Worm (Caenorhabditis elegans) whole organism, young adult: ENCODE results near the gene T22D1.17.

Source experiments
- B0019.2 ChIP-seq: fragments of 200-800 bp; sonication (Bioruptor generic); conservative IDR thresholded peaks from 2 replicates; pipeline ENCODE4 v1.3.6; 2022; ENCODE audit warnings: missing genetic modification reagents, missing genetic modification characterization, missing compliant biosample characterization
- B0336.3 ChIP-seq: fragments of 200-800 bp; sonication (Bioruptor generic); IDR thresholded peaks from 2 replicates; pipeline ENCODE4 v1.3.6; 2022; ENCODE audit warnings: missing genetic modification characterization, missing compliant biosample characterization
- C06A6.2 ChIP-seq: fragments of 200-800 bp; sonication (Bioruptor generic); conservative IDR thresholded peaks from 2 replicates; pipeline ENCODE4 v1.3.6; 2022; ENCODE audit warnings: missing genetic modification characterization, missing compliant biosample characterization
- D2030.7 ChIP-seq: fragments of 200-800 bp; sonication (Bioruptor generic); IDR thresholded peaks from 2 replicates; pipeline ENCODE4 v1.3.6; 2022; ENCODE audit warnings: missing genetic modification reagents, missing genetic modification characterization, missing compliant biosample characterization
- F57C9.4 ChIP-seq: sonication (generic microtip); optimal IDR thresholded peaks from 2 replicates; lab custom pipeline; 2017; ENCODE audit warnings: mild to moderate bottlenecking, missing genetic modification characterization, missing compliant biosample characterization
- Y53F4B.3 ChIP-seq: fragments of 200-800 bp; sonication (Bioruptor generic); IDR thresholded peaks from 2 replicates; pipeline ENCODE4 v1.3.6; 2022; ENCODE audit warnings: missing genetic modification reagents, missing genetic modification characterization, missing compliant biosample characterization
- Y56A3A.18 ChIP-seq: fragments of 200-800 bp; sonication (Bioruptor generic); IDR thresholded peaks from 2 replicates; pipeline ENCODE4 v1.3.6; 2022; ENCODE audit warnings: missing genetic modification reagents, missing genetic modification characterization, missing compliant biosample characterization
- athp-1 ChIP-seq: sonication (generic microtip); optimal IDR thresholded peaks from 2 replicates; lab custom pipeline; 2017; ENCODE audit warnings: mild to moderate bottlenecking, missing genetic modification characterization, missing compliant biosample characterization
- attf-6 ChIP-seq: fragments of 200-800 bp; sonication (Bioruptor generic); IDR thresholded peaks from 2 replicates; pipeline ENCODE4 v1.3.6; 2022; ENCODE audit warnings: missing genetic modification reagents, missing genetic modification characterization, missing compliant biosample characterization
- ccch-3 ChIP-seq: fragments of 200-800 bp; sonication (Bioruptor generic); optimal IDR thresholded peaks from 2 replicates; lab custom pipeline; 2018; ENCODE audit warnings: mild to moderate bottlenecking, missing genetic modification characterization, missing compliant biosample characterization
- cebp-2 ChIP-seq: fragments of 200-800 bp; sonication (Bioruptor generic); IDR thresholded peaks from 2 replicates; pipeline ENCODE4 v1.3.6; 2022; ENCODE audit warnings: missing genetic modification characterization, missing compliant biosample characterization
- ceh-27 ChIP-seq: fragments of 200-800 bp; sonication (Bioruptor generic); optimal IDR thresholded peaks from 2 replicates; lab custom pipeline; 2018; ENCODE audit warnings: mild to moderate bottlenecking, missing genetic modification characterization, moderate library complexity, missing compliant biosample characterization
- ceh-40 ChIP-seq: fragments of 200-800 bp; sonication (Bioruptor generic); IDR thresholded peaks from 2 replicates; pipeline ENCODE4 v1.3.6; 2022; ENCODE audit warnings: missing genetic modification characterization, missing compliant biosample characterization
- dpl-1 ChIP-seq: fragments of 150-350 bp; optimal IDR thresholded peaks from 2 replicates; lab custom pipeline; 2014; ENCODE audit warnings: missing biosample characterization, missing genetic modification reagents, missing genetic modification characterization
- efl-1 ChIP-seq: fragments of 150-350 bp; optimal IDR thresholded peaks from 2 replicates; lab custom pipeline; 2014; ENCODE audit warnings: missing biosample characterization, missing genetic modification reagents, missing genetic modification characterization
- egl-18 ChIP-seq: fragments of 200-800 bp; sonication (Bioruptor generic); IDR thresholded peaks from 2 replicates; pipeline ENCODE4 v1.3.6; 2022; ENCODE audit warnings: missing genetic modification reagents, missing genetic modification characterization, missing compliant biosample characterization
- ekl-4 ChIP-seq: fragments of 200-800 bp; sonication (Bioruptor generic); IDR thresholded peaks from 2 replicates; pipeline ENCODE4 v1.3.6; 2022; ENCODE audit warnings: missing genetic modification reagents, missing genetic modification characterization, missing compliant biosample characterization
- fkh-3 ChIP-seq: sonication (generic microtip); optimal IDR thresholded peaks from 2 replicates; lab custom pipeline; 2016; ENCODE audit warnings: mild to moderate bottlenecking, missing genetic modification characterization, missing compliant biosample characterization
- gei-17 ChIP-seq: fragments of 200-800 bp; sonication (Bioruptor generic); optimal IDR thresholded peaks from 2 replicates; lab custom pipeline; 2018; ENCODE audit warnings: mild to moderate bottlenecking, missing genetic modification characterization, missing compliant biosample characterization
- him-1 ChIP-seq: sonication (generic microtip); optimal IDR thresholded peaks from 2 replicates; lab custom pipeline; 2016; ENCODE audit warnings: missing genotype, missing genetic modification reagents, missing genetic modification characterization, missing compliant biosample characterization
- hlh-12 ChIP-seq: sonication (generic microtip); optimal IDR thresholded peaks from 2 replicates; lab custom pipeline; 2016; ENCODE audit warnings: missing genetic modification characterization, missing compliant biosample characterization
- hmg-1.2 ChIP-seq: fragments of 200-800 bp; sonication (Bioruptor generic); IDR thresholded peaks from 2 replicates; pipeline ENCODE4 v1.3.6; 2022; ENCODE audit warnings: missing genetic modification reagents, missing genetic modification characterization, missing compliant biosample characterization
- hmg-20 ChIP-seq: fragments of 200-800 bp; sonication (Bioruptor generic); IDR thresholded peaks from 2 replicates; pipeline ENCODE4 v1.3.6; 2022; ENCODE audit warnings: missing genetic modification reagents, missing genetic modification characterization, missing compliant biosample characterization
- hrde-1 ChIP-seq: sonication (generic microtip); optimal IDR thresholded peaks from 2 replicates; lab custom pipeline; 2016; ENCODE audit warnings: missing genetic modification characterization, mild to moderate bottlenecking, missing compliant biosample characterization, moderate library complexity, missing genotype, missing genetic modification reagents, borderline replicate concordance
- hsf-1 ChIP-seq: fragments of 200-800 bp; sonication (Bioruptor generic); IDR thresholded peaks from 2 replicates; pipeline ENCODE4 v1.3.6; 2022; ENCODE audit warnings: missing genetic modification reagents, missing genetic modification characterization, missing compliant biosample characterization
- let-526 ChIP-seq: fragments of 200-800 bp; sonication (Bioruptor generic); IDR thresholded peaks from 2 replicates; pipeline ENCODE4 v1.3.6; 2022; ENCODE audit warnings: missing genetic modification reagents, missing genetic modification characterization, missing compliant biosample characterization
- lin-26 ChIP-seq: fragments of 200-800 bp; sonication (Bioruptor generic); IDR thresholded peaks from 2 replicates; pipeline ENCODE4 v1.3.6; 2022; ENCODE audit warnings: missing genetic modification reagents, missing genetic modification characterization, missing compliant biosample characterization
- lin-54 ChIP-seq: fragments of 200-800 bp; sonication (Bioruptor generic); optimal IDR thresholded peaks from 2 replicates; lab custom pipeline; 2018; ENCODE audit warnings: mild to moderate bottlenecking, missing genetic modification characterization, missing compliant biosample characterization
- lir-1 ChIP-seq: fragments of 200-800 bp; sonication (Bioruptor generic); conservative IDR thresholded peaks from 2 replicates; pipeline ENCODE4 v1.3.6; 2022; ENCODE audit warnings: missing genetic modification reagents, missing genetic modification characterization, missing compliant biosample characterization
- madf-3 ChIP-seq: fragments of 200-800 bp; sonication (Bioruptor generic); IDR thresholded peaks from 2 replicates; pipeline ENCODE4 v1.3.6; 2022; ENCODE audit warnings: missing genetic modification reagents, missing genetic modification characterization, missing compliant biosample characterization
- madf-8 ChIP-seq: fragments of 200-800 bp; sonication (Bioruptor generic); conservative IDR thresholded peaks from 2 replicates; pipeline ENCODE4 v1.3.6; 2022; ENCODE audit warnings: missing genetic modification reagents, missing genetic modification characterization, missing compliant biosample characterization
- mes-4 ChIP-seq: sonication (generic microtip); optimal IDR thresholded peaks from 2 replicates; lab custom pipeline; 2016; ENCODE audit warnings: missing genotype, missing genetic modification characterization, missing compliant biosample characterization
- nfya-1 ChIP-seq: sonication (generic microtip); optimal IDR thresholded peaks from 2 replicates; lab custom pipeline; 2017; ENCODE audit warnings: antibody characterized with exemption, missing compliant biosample characterization, missing genetic modification characterization, borderline replicate concordance; ENCODE audit not compliant: insufficient read depth
- nfyb-1 ChIP-seq: fragments of 200-800 bp; sonication (Bioruptor generic); IDR thresholded peaks from 2 replicates; pipeline ENCODE4 v1.3.6; 2022; ENCODE audit warnings: missing genetic modification reagents, missing genetic modification characterization, missing compliant biosample characterization
- nhr-120 ChIP-seq: fragments of 200-800 bp; sonication (Bioruptor generic); IDR thresholded peaks from 2 replicates; pipeline ENCODE4 v1.3.6; 2022; ENCODE audit warnings: missing genetic modification characterization, missing compliant biosample characterization
- nhr-179 ChIP-seq: sonication (generic microtip); optimal IDR thresholded peaks from 2 replicates; lab custom pipeline; 2016; ENCODE audit warnings: mild to moderate bottlenecking, missing genetic modification characterization, missing compliant biosample characterization
- nhr-80 ChIP-seq: sonication (generic microtip); optimal IDR thresholded peaks from 2 replicates; lab custom pipeline; 2016; ENCODE audit warnings: missing genetic modification characterization, missing compliant biosample characterization
- sea-2 ChIP-seq: fragments of 200-800 bp; sonication (Bioruptor generic); IDR thresholded peaks from 2 replicates; pipeline ENCODE4 v1.3.6; 2022; ENCODE audit warnings: missing genetic modification characterization, missing compliant biosample characterization
- snpc-4 ChIP-seq, 5 experiments: fragments of 150-350 bp in 1 of 5; sonication (generic microtip) in 4 of 5; optimal IDR thresholded peaks; 2 replicates each; lab custom pipeline; 2014 to 2018; ENCODE audit warnings: missing genetic modification characterization in 5 of 5, missing biosample characterization in 3 of 5, antibody characterized with exemption in 2 of 5, mild to moderate bottlenecking in 2 of 5, missing compliant biosample characterization in 2 of 5, missing genotype in 2 of 5, moderate library complexity in 2 of 5, missing genetic modification reagents in 1 of 5
- sptf-2 ChIP-seq: fragments of 200-800 bp; sonication (Bioruptor generic); optimal IDR thresholded peaks from 2 replicates; lab custom pipeline; 2018; ENCODE audit warnings: mild to moderate bottlenecking, missing genetic modification characterization, missing compliant biosample characterization
- tbp1 ChIP-seq: fragments of 200-800 bp; sonication (Bioruptor generic); optimal IDR thresholded peaks from 2 replicates; lab custom pipeline; 2018; ENCODE audit warnings: mild to moderate bottlenecking, missing genetic modification characterization, missing compliant biosample characterization
- tlf-1 ChIP-seq: fragments of 200-800 bp; sonication (Bioruptor generic); optimal IDR thresholded peaks from 2 replicates; lab custom pipeline; 2018; ENCODE audit warnings: mild to moderate bottlenecking, missing genetic modification characterization, missing compliant biosample characterization
- unc-130 ChIP-seq: sonication (generic microtip); optimal IDR thresholded peaks from 2 replicates; lab custom pipeline; 2016; ENCODE audit warnings: missing genetic modification reagents, missing genetic modification characterization, missing compliant biosample characterization
- unc-62 ChIP-seq: fragments of 150-350 bp; optimal IDR thresholded peaks from 2 replicates; lab custom pipeline; 2014; ENCODE audit warnings: missing biosample characterization, missing genetic modification reagents, missing genetic modification characterization
- xnd-1 ChIP-seq: sonication (generic microtip); optimal IDR thresholded peaks from 2 replicates; lab custom pipeline; 2016; ENCODE audit warnings: missing genotype, missing genetic modification reagents, missing genetic modification characterization, missing compliant biosample characterization
- zim-3 ChIP-seq: sonication (generic microtip); optimal IDR thresholded peaks from 2 replicates; lab custom pipeline; 2017; ENCODE audit warnings: mild to moderate bottlenecking, missing genetic modification characterization, moderate library complexity, missing compliant biosample characterization

T22D1.17 gene

DNA sequence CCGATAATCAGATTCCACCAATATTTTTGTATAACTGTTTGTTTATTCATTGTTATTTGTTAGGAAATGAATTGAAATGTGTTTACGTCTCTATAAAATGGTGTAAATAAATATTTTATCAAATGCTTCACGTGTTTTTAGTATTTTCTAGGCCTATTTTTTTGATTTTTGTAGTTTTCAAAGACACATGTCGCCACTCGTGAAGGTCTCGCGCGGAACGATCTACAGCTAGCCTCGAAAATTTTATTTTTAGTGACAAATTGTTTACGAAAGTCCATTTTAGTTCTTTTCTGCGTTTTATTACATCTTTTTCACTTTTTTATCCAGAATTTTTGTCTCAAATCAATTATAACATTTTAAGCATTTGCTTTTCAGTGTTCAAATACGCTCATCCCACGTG, 2.2 kb upstream of the T22D1.17 start, which contains the start of gene T22D1.5 (continued):
- TF ChIP-seq efl-1 (peak; percentile 94), lin-54 (GFP tag; lab: Kevin White, UChicago) (no peak)

DNA sequence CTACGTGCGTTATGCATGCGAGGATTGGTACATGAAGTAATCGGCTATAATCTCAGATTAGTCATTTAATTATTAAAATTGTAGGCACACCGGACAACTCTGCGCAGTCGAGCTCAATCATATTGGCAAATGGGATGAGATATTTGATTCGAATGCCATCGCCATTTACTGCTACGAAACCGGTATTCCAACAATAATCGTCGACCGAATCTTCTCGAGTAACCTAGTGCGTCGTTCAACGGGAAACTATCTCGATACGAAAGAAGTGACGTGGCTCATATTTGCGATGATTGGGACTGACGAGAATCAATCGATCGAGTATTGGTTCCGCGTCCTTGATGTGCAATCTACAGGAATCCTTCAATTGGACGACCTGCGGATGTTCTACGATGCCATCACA, 1.2 kb upstream of the T22D1.17 start:
- TF ChIP-seq ceh-40 (GFP tag; lab: Robert Waterston, UW) (no peak), hsf-1 (GFP tag; lab: Robert Waterston, UW) (no peak), hmg-20 (GFP tag; lab: Robert Waterston, UW) (no peak), snpc-4 (GFP tag; optimal IDR thresholded peaks at IDR 0.05; lab: Kevin White, UChicago) (no peak), snpc-4 (tag; optimal IDR thresholded peaks at IDR 0.05; lab: Kevin White, UChicago) (no peak), nhr-179 (no peak)
- TF ChIP-seq, all 124 proteins: peak for 0

DNA sequence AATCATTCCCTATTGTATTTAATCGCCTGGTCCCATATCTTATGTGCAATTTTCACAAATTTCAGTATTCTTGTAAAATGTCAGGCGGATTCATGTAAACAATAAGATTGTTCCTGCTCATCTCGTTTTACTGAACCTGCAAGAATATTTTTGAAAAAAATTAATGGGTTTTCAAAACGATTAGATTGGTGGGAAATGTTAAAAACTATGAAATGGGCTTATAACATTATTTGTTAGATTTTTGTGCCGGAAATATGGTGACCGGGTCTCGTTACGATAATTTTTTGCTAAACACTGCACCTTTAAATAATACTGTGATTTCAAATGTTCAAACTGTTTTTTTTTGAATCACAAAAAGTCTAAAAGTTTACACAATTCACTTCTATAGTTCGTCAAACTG, 369 bp upstream of the T22D1.17 start:
- peak; percentile 46 for TF ChIP-seq D2030.7 (GFP tag; lab: Robert Waterston, UW)
- TF ChIP-seq B0019.2 (GFP tag; lab: Robert Waterston, UW) = peak; percentile 43; the same call in 1 of the 2 replicates
- no peak for TF ChIP-seq hlh-12 (tag; lab: Kevin White, UChicago)
- TF ChIP-seq ccch-3 (GFP tag; lab: Kevin White, UChicago) = no peak
- TF ChIP-seq unc-62 (GFP tag; lab: Kevin White, UChicago) = no peak
- no peak for TF ChIP-seq tlf-1 (GFP tag; lab: Kevin White, UChicago)
- no peak for TF ChIP-seq gei-17 (GFP tag; lab: Kevin White, UChicago)
- TF ChIP-seq hmg-1.2 (GFP tag; lab: Robert Waterston, UW) = no peak
- TF ChIP-seq cebp-2 (GFP tag; lab: Robert Waterston, UW) = no peak
- TF ChIP-seq egl-18 (GFP tag; lab: Robert Waterston, UW) = no peak
- no peak for TF ChIP-seq ceh-27
- peak; percentile 65 for TF ChIP-seq attf-6 (GFP tag; lab: Robert Waterston, UW)
- TF ChIP-seq sptf-2 = no peak
- no peak for TF ChIP-seq fkh-3 (tag; lab: Kevin White, UChicago)
- TF ChIP-seq lir-1 = no peak
- no peak for TF ChIP-seq F57C9.4
- TF ChIP-seq athp-1 = peak; percentile 19
- TF ChIP-seq tbp1 (GFP tag; lab: Kevin White, UChicago) = peak; percentile 13
- TF ChIP-seq efl-1 = no peak
- TF ChIP-seq lin-26 (GFP tag; lab: Robert Waterston, UW) = 0 out of 2 replicates have a peak, but pooled peaks have one; percentile 47
- TF ChIP-seq mes-4 (tag; lab: Kevin White, UChicago) = no peak
- TF ChIP-seq unc-130 = peak; percentile 34
- TF ChIP-seq nhr-179 = no peak
- TF ChIP-seq C06A6.2 (GFP tag; lab: Robert Waterston, UW) = no peak
- TF ChIP-seq B0336.3 (GFP tag; lab: Robert Waterston, UW) = no peak
- TF ChIP-seq madf-3 (GFP tag; lab: Robert Waterston, UW) = no peak
- TF ChIP-seq xnd-1 (tag; lab: Kevin White, UChicago) = no peak
- no peak for TF ChIP-seq nfya-1 (tag; lab: Kevin White, UChicago)
- no peak for TF ChIP-seq nhr-120 (GFP tag; lab: Robert Waterston, UW)
- TF ChIP-seq him-1 (tag; lab: Kevin White, UChicago) = no peak
- 0 out of 2 replicates have a peak, but pooled peaks have one; percentile 38 for TF ChIP-seq Y56A3A.18
- no peak for TF ChIP-seq let-526 (GFP tag; lab: Robert Waterston, UW)
- peak; percentile 71 for TF ChIP-seq hrde-1 (tag; lab: Kevin White, UChicago)
- no peak for TF ChIP-seq dpl-1
- TF ChIP-seq sea-2 = no peak
- TF ChIP-seq Y53F4B.3 (GFP tag; lab: Robert Waterston, UW) = 0 out of 2 replicates have a peak, but pooled peaks have one; percentile 39
- peak; percentile 66 for TF ChIP-seq nfyb-1
- TF ChIP-seq zim-3 = no peak
- TF ChIP-seq madf-8 (GFP tag; lab: Robert Waterston, UW) = peak; percentile 47
- TF ChIP-seq nhr-80 (tag; lab: Kevin White, UChicago) = no peak
- peak; percentile 41; the same call in 1 of the 2 replicates for TF ChIP-seq ekl-4 (GFP tag; lab: Robert Waterston, UW)
